Fruit fly (Drosophila melanogaster) whole organism, prepupa: ENCODE results near the gene hb.
A peak's percentile ranks its signal among the peaks of the same experiment; 100 is the strongest.

Experiments used
- Blimp-1 ChIP-seq: fragments of 200-800 bp; sonication (Bioruptor generic); optimal IDR thresholded peaks from 3 replicates; lab custom pipeline; 2017; ENCODE audit warnings: missing biosample characterization, missing genetic modification characterization, mild to moderate bottlenecking, moderate library complexity, missing genetic modification reagents
- CG10669 ChIP-seq: fragments of 200-800 bp; sonication (Bioruptor generic); optimal IDR thresholded peaks from 3 replicates; lab custom pipeline; 2018; ENCODE audit warnings: missing biosample characterization, mild to moderate bottlenecking, missing genetic modification characterization, moderate library complexity
- CG11294 ChIP-seq: fragments of 200-800 bp; sonication (Bioruptor generic); IDR thresholded peaks from 2 replicates; pipeline ENCODE4 v1.3.6; 2022; ENCODE audit warnings: missing biosample characterization, missing genetic modification characterization
- CG11762 ChIP-seq: fragments of 200-800 bp; sonication (Bioruptor generic); optimal IDR thresholded peaks from 3 replicates; lab custom pipeline; 2016; ENCODE audit warnings: missing biosample characterization, missing genetic modification characterization; ENCODE audit not compliant: insufficient read depth
- CG11902 ChIP-seq: fragments of 200-800 bp; sonication (Bioruptor generic); optimal IDR thresholded peaks from 3 replicates; lab custom pipeline; 2016; ENCODE audit warnings: missing biosample characterization, missing genetic modification characterization
- CG16779 ChIP-seq: fragments of 200-800 bp; sonication (Bioruptor generic); optimal IDR thresholded peaks from 3 replicates; lab custom pipeline; 2017; ENCODE audit warnings: missing biosample characterization, mild to moderate bottlenecking, missing genetic modification characterization
- CG31627 ChIP-seq: fragments of 200-800 bp; sonication (Bioruptor generic); optimal IDR thresholded peaks from 3 replicates; lab custom pipeline; 2016; ENCODE audit warnings: missing biosample characterization, missing genetic modification characterization
- CG32006 ChIP-seq: fragments of 200-800 bp; sonication (Bioruptor generic); optimal IDR thresholded peaks from 3 replicates; lab custom pipeline; 2017; ENCODE audit warnings: missing biosample characterization, mild to moderate bottlenecking, missing genetic modification characterization
- CG34406 ChIP-seq: fragments of 200-800 bp; sonication (Bioruptor generic); optimal IDR thresholded peaks from 3 replicates; lab custom pipeline; 2016; ENCODE audit warnings: missing biosample characterization, missing genetic modification characterization
- CG3919 ChIP-seq: fragments of 200-800 bp; sonication (Bioruptor generic); optimal IDR thresholded peaks from 3 replicates; lab custom pipeline; 2016; ENCODE audit warnings: missing biosample characterization, missing genetic modification characterization
- CG4318 ChIP-seq: fragments of 200-800 bp; sonication (Bioruptor generic); optimal IDR thresholded peaks from 3 replicates; lab custom pipeline; 2017; ENCODE audit warnings: missing biosample characterization, mild to moderate bottlenecking, missing genetic modification characterization
- CG6163 ChIP-seq: fragments of 200-800 bp; sonication (Bioruptor generic); IDR thresholded peaks from 3 replicates; pipeline ENCODE4 v1.3.6; 2022; ENCODE audit warnings: missing biosample characterization, missing genetic modification characterization
- CG6792 ChIP-seq: fragments of 200-800 bp; sonication (Bioruptor generic); optimal IDR thresholded peaks from 3 replicates; lab custom pipeline; 2016; ENCODE audit warnings: missing biosample characterization, missing genetic modification characterization
- CG7368 ChIP-seq: fragments of 200-800 bp; sonication (Bioruptor generic); optimal IDR thresholded peaks from 3 replicates; lab custom pipeline; 2016; ENCODE audit warnings: missing biosample characterization, missing genetic modification characterization
- CG8319 ChIP-seq: fragments of 200-800 bp; sonication (Bioruptor generic); optimal IDR thresholded peaks from 3 replicates; lab custom pipeline; 2016; ENCODE audit warnings: missing biosample characterization, missing genetic modification characterization
- Eip93F ChIP-seq: fragments of 200-800 bp; sonication (Bioruptor generic); optimal IDR thresholded peaks from 2 replicates; lab custom pipeline; 2016; ENCODE audit warnings: missing biosample characterization, mild to moderate bottlenecking, missing genetic modification characterization
- Gug ChIP-seq: fragments of 200-800 bp; sonication (Bioruptor generic); IDR thresholded peaks from 2 replicates; pipeline ENCODE4 v1.3.6; 2022; ENCODE audit warnings: missing biosample characterization, missing genetic modification characterization
- Hr39 ChIP-seq: fragments of 200-800 bp; sonication (Bioruptor generic); optimal IDR thresholded peaks from 2 replicates; lab custom pipeline; 2016; ENCODE audit warnings: missing biosample characterization, missing genetic modification characterization
- Hr4 ChIP-seq: fragments of 200-800 bp; sonication (Bioruptor generic); optimal IDR thresholded peaks from 3 replicates; lab custom pipeline; 2016; ENCODE audit warnings: missing biosample characterization, missing genetic modification characterization
- Lpt ChIP-seq: fragments of 200-800 bp; sonication (Bioruptor generic); optimal IDR thresholded peaks from 3 replicates; lab custom pipeline; 2016; ENCODE audit warnings: missing biosample characterization, missing genetic modification characterization
- Smox ChIP-seq: fragments of 200-800 bp; sonication (Bioruptor generic); optimal IDR thresholded peaks from 3 replicates; lab custom pipeline; 2016; ENCODE audit warnings: missing biosample characterization, missing genetic modification characterization
- Sox102F ChIP-seq: fragments of 200-800 bp; sonication (Bioruptor generic); optimal IDR thresholded peaks from 2 replicates; lab custom pipeline; 2016; ENCODE audit warnings: missing biosample characterization, mild to moderate bottlenecking, missing genetic modification characterization
- Sox14 ChIP-seq: fragments of 200-800 bp; sonication (Bioruptor generic); optimal IDR thresholded peaks from 3 replicates; lab custom pipeline; 2016; ENCODE audit warnings: missing biosample characterization, missing genetic modification characterization
- achi ChIP-seq: fragments of 200-800 bp; sonication (Bioruptor generic); optimal IDR thresholded peaks from 3 replicates; lab custom pipeline; 2016; ENCODE audit warnings: missing biosample characterization, missing genetic modification characterization
- cyc ChIP-seq: fragments of 200-800 bp; sonication (Bioruptor generic); optimal IDR thresholded peaks from 3 replicates; lab custom pipeline; 2016; ENCODE audit warnings: missing biosample characterization, missing genetic modification characterization
- dsx ChIP-seq: fragments of 200-800 bp; optimal IDR thresholded peaks from 3 replicates; lab custom pipeline; 2019; ENCODE audit warnings: missing biosample characterization, mild to moderate bottlenecking, missing genetic modification characterization, moderate library complexity; ENCODE audit not compliant: poor library complexity, severe bottlenecking
- esn ChIP-seq: fragments of 200-800 bp; sonication (Bioruptor generic); optimal IDR thresholded peaks from 2 replicates; lab custom pipeline; 2016; ENCODE audit warnings: missing biosample characterization, mild to moderate bottlenecking, missing genetic modification characterization, moderate library complexity
- fd85E ChIP-seq: fragments of 200-800 bp; sonication (Bioruptor generic); optimal IDR thresholded peaks from 3 replicates; lab custom pipeline; 2016; ENCODE audit warnings: missing biosample characterization, missing genetic modification characterization
- fkh ChIP-seq: fragments of 200-800 bp; sonication (Bioruptor generic); optimal IDR thresholded peaks from 3 replicates; lab custom pipeline; 2017; ENCODE audit warnings: missing biosample characterization, mild to moderate bottlenecking, missing genetic modification characterization, moderate library complexity
- lz ChIP-seq: fragments of 200-800 bp; sonication (Bioruptor generic); optimal IDR thresholded peaks from 3 replicates; lab custom pipeline; 2016; ENCODE audit warnings: missing biosample characterization, missing genetic modification characterization
- salr ChIP-seq, 2 experiments: fragments of 200-800 bp; sonication (Bioruptor generic); optimal IDR thresholded peaks; 3 replicates each; lab custom pipeline; 2016 to 2018; ENCODE audit warnings: missing biosample characterization in 2 of 2, missing genetic modification characterization in 2 of 2, mild to moderate bottlenecking in 1 of 2
- spab ChIP-seq: fragments of 200-800 bp; sonication (Bioruptor generic); optimal IDR thresholded peaks from 2 replicates; lab custom pipeline; 2017; ENCODE audit warnings: missing biosample characterization, mild to moderate bottlenecking, missing genetic modification characterization, missing genetic modification reagents
- svp ChIP-seq: fragments of 200-800 bp; sonication (Bioruptor generic); peaks from one replicate; lab custom pipeline; 2016; ENCODE audit warnings: missing biosample characterization, missing genetic modification characterization
- vri ChIP-seq: fragments of 200-800 bp; sonication (Bioruptor generic); optimal IDR thresholded peaks from 3 replicates; lab custom pipeline; 2016; ENCODE audit warnings: missing biosample characterization, mild to moderate bottlenecking, missing genetic modification characterization

Gene hb

DNA sequence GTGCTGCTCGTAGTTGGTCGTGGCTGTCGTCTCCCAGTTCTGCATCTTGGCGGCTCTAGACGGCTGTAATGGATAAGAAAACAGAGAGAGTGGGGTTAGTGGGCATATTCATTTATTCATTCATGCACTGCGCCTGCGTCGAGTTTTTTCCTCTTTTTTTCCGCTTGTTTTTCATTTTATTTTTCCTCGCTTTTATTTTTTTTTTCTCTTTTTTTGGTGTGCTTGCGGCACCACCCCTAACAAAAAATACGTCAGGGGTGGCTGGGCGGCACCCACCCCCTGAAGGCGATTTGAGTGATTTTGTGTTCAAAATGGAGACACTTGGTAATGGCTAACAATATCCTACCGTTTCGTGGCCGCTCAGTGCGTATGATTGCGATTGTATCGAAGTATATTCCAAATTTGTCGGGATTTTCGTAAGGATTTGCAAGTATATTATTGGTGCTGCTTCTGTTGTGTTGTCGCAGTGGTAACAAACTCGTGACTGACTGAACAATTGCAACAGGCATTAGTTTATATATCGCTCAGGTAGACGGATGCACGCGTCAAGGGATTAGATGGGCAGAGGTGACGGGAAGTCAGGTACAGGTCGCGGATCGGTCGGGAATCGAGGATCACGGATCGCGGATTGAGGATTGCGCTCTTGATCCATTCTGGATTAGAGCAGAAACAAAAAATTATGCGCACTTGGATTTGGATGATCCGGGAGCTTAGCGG, 3.4 kb downstream of the hb start (continued):
- no peak for TF ChIP-seq cyc (GFP tag; lab: Kevin White, UChicago)
- TF ChIP-seq Gug, result peak; percentile 80
- peak; percentile 3 for TF ChIP-seq fkh (GFP tag; lab: Kevin White, UChicago)
- no peak for TF ChIP-seq CG11902 (GFP tag; lab: Kevin White, UChicago)
- TF ChIP-seq Smox (GFP tag; lab: Kevin White, UChicago), result no peak
- TF ChIP-seq Lpt (GFP tag; lab: Kevin White, UChicago), result peak; percentile 87
- peak; percentile 64 to 77 for TF ChIP-seq salr (GFP tag; optimal IDR thresholded peaks at IDR 0.05; lab: Kevin White, UChicago)
- TF ChIP-seq CG10669 (GFP tag; lab: Kevin White, UChicago), result peak; percentile 81
- TF ChIP-seq CG8319 (GFP tag; lab: Kevin White, UChicago), result peak; percentile 35
- peak; percentile 16 for TF ChIP-seq CG6792 (GFP tag; lab: Kevin White, UChicago)
- peak; percentile 69 for TF ChIP-seq CG32006
- TF ChIP-seq Eip93F (GFP tag; lab: Kevin White, UChicago), result no peak
- no peak for TF ChIP-seq CG31627 (GFP tag; lab: Kevin White, UChicago)
- no peak for TF ChIP-seq dsx (GFP tag; lab: Kevin White, UChicago)
- TF ChIP-seq lz, result no peak
- TF ChIP-seq CG11294 (GFP tag; lab: Robert Waterston, UW), result peak; percentile 68; the same call in 1 of the 2 replicates
- peak; percentile 65 for TF ChIP-seq Hr4
- peak; percentile 67 for TF ChIP-seq Sox102F (GFP tag; lab: Kevin White, UChicago)
- TF ChIP-seq, all 60 proteins: peak for 44

DNA sequence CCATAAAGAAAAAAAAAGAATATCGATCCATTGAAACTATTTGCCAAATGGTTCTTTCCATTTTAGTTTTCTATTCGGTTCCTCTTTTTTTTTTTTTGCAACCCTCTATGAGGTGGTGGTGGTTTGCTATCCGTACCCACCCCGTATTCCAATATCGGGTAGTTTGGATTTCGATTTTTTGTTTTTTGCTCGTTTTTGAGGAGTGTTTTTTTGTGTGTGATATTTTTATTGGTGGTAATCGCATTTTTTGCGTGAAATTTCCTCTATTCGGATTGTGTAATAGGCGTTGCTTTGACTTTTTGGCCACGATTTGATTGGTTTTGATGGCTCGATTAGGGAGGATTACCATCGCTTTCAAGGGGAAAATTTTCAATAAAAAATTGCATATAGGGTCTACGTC, 11.2 kb downstream of the hb start:
- TF ChIP-seq CG11762 (GFP tag; lab: Kevin White, UChicago) (no peak), cyc (GFP tag; lab: Kevin White, UChicago) (no peak), svp (GFP tag; lab: Kevin White, UChicago) (no peak), CG16779 (tag; lab: Kevin White, UChicago) (no peak), fd85E (GFP tag; lab: Kevin White, UChicago) (no peak), vri (GFP tag; lab: Kevin White, UChicago) (no peak)
- TF ChIP-seq, all 60 proteins: peak for 0

DNA sequence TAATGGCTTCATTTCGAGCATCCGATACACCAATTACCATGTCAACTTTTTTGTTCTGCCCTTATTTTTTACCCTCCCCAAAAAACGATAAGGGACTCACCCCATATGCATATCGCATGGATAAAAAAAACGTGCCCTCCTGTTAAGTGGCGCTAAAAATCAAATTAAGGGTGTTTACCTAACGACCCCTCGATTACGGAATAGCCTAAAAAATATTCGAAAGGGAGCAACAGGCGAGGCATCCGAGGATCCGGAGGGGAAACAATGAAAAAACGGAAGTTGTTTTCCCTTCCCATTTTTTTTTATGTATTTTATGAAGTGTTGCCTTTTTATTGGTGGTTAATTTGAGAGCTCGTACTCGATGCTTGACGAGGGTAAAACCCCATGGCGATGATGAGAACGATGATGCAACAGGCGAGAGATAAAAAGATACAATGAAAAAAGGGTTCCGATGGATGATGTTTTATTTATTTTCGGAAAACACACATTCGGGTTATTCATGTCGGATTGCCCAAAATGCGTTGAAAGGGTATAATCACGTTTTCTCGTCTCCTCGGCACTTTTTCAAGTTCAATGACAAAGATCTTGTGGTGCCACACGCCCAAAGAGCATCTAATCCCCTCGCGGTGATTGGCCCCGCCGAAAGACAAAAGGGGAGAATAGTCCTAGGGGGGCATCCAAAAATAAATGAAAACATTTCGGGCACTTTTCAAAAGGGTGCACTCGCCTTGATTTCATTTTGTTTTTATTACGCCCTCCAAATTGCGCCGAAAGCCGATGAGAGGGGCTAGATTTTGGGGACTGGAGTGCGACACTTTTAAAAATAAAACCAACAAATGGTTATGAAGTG, 13.1 kb downstream of the hb start, which contains the start of gene CG44227:
CG44227 (minus strand) TSS at position 849 of the 850 bp plus-strand sequence.
- no peak for TF ChIP-seq CG3919 (GFP tag; lab: Kevin White, UChicago)
- TF ChIP-seq cyc (GFP tag; lab: Kevin White, UChicago), result no peak
- TF ChIP-seq Sox14 (GFP tag; lab: Kevin White, UChicago), result no peak

DNA sequence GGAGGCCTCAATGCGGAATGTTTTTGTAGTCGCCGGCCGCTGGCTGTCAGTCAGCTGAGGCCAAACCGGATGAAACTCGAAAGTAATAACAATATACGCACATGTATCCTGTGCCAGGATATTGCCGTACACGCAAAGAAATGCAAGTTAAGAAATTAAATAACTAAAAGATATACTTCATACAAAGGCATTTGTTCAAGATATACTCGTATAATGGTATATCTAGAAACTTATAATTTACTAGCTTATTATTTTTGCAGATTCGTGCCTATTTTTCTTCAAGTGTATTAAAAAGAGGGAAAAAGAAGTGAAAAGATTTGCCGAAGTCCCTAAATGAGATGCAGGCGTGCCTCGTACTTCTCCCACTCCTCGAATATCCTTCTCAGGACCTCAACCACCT, 14.3 kb downstream of the hb start:
- TF ChIP-seq Hr39 (GFP tag; lab: Kevin White, UChicago) (no peak), CG4318 (GFP tag; lab: Kevin White, UChicago) (no peak), CG6792 (GFP tag; lab: Kevin White, UChicago) (no peak), lz (no peak), Smox (GFP tag; lab: Kevin White, UChicago) (no peak), Blimp-1 (GFP tag; lab: Kevin White, UChicago) (no peak), achi (no peak), CG11294 (GFP tag; lab: Robert Waterston, UW) (no peak), CG7368 (GFP tag; lab: Kevin White, UChicago) (no peak)

DNA sequence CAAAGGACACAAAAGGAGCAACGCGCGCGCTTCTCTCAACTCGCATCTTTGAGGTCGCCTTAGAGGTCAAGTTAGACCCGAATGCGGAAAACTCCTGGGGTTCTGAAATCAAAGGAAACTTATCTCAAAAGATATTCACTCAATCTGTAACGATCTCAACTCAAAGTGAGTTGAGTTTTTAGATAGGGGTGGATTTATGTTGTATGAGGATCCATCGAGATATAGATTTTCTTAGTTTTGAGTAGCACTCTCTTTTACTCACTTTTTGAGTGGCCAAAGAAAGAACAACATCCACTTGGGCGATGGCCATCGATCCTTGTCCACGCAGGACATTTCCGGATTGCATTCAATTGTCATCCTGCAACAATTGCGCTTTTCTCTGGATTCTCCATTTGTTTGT, 17.0 kb downstream of the hb start:
- TF ChIP-seq dsx (GFP tag; lab: Kevin White, UChicago) (no peak), CG34406 (GFP tag; lab: Kevin White, UChicago) (no peak), CG6163 (no peak), CG4318 (GFP tag; lab: Kevin White, UChicago) (no peak), spab (GFP tag; lab: Kevin White, UChicago) (no peak), CG11902 (GFP tag; lab: Kevin White, UChicago) (no peak), CG7368 (GFP tag; lab: Kevin White, UChicago) (no peak), esn (GFP tag; lab: Kevin White, UChicago) (no peak)
